Fruit fly (Drosophila melanogaster) whole organism, embryonic: ENCODE data around the gene CG11263.

Source experiments
- Atf3 ChIP-seq: fragments of 200-800 bp; sonication (Bioruptor generic); optimal IDR thresholded peaks from 3 replicates; lab custom pipeline; 2016; ENCODE audit warnings: missing biosample characterization, missing genetic modification characterization
- B-H1 ChIP-seq: fragments of 200-800 bp; sonication (Bioruptor generic); IDR thresholded peaks from 3 replicates; pipeline ENCODE4 v1.3.6; 2022; ENCODE audit warnings: missing biosample characterization, missing genetic modification characterization
- CG10979 ChIP-seq: fragments of 200-800 bp; sonication (Bioruptor generic); optimal IDR thresholded peaks from 2 replicates; lab custom pipeline; 2018; ENCODE audit warnings: missing biosample characterization, mild to moderate bottlenecking, missing genetic modification characterization, moderate library complexity
- CG11085 ChIP-seq: fragments of 200-800 bp; sonication (Bioruptor generic); IDR thresholded peaks from 2 replicates; pipeline ENCODE4 v1.3.6; 2022; ENCODE audit warnings: missing biosample characterization, missing genetic modification characterization
- CG11247 ChIP-seq: fragments of 200-800 bp; sonication (Bioruptor generic); IDR thresholded peaks from 2 replicates; pipeline ENCODE4 v1.3.6; 2022; ENCODE audit warnings: missing biosample characterization, missing genetic modification characterization
- CG12769 ChIP-seq: fragments of 200-800 bp; sonication (Bioruptor generic); optimal IDR thresholded peaks from 2 replicates; lab custom pipeline; 2019; ENCODE audit warnings: missing biosample characterization, mild to moderate bottlenecking, missing genetic modification characterization, moderate library complexity
- CG12942 ChIP-seq: fragments of 200-800 bp; sonication (Bioruptor generic); optimal IDR thresholded peaks from 3 replicates; lab custom pipeline; 2016; ENCODE audit warnings: missing biosample characterization, missing genetic modification characterization
- CG13123 ChIP-seq: fragments of 200-800 bp; sonication (Bioruptor generic); optimal IDR thresholded peaks from 2 replicates; lab custom pipeline; 2016; ENCODE audit warnings: missing biosample characterization, missing genetic modification characterization
- CG14014 ChIP-seq: fragments of 200-800 bp; sonication (Bioruptor generic); IDR thresholded peaks from 2 replicates; pipeline ENCODE4 v1.3.6; 2022; ENCODE audit warnings: missing biosample characterization, missing genetic modification characterization
- CG14667 ChIP-seq: fragments of 200-800 bp; sonication (Bioruptor generic); IDR thresholded peaks from 2 replicates; pipeline ENCODE4 v1.3.6; 2022; ENCODE audit warnings: missing biosample characterization, missing genetic modification characterization
- CG15479 ChIP-seq: fragments of 200-800 bp; sonication (Bioruptor generic); optimal IDR thresholded peaks from 3 replicates; lab custom pipeline; 2019; ENCODE audit warnings: missing biosample characterization, mild to moderate bottlenecking, missing genetic modification characterization, moderate library complexity
- CG17612 ChIP-seq: fragments of 200-800 bp; sonication (Bioruptor generic); IDR thresholded peaks from 2 replicates; pipeline ENCODE4 v1.3.6; 2022; ENCODE audit warnings: missing biosample characterization, missing genetic modification characterization
- CG1792 ChIP-seq: fragments of 200-800 bp; sonication (Bioruptor generic); optimal IDR thresholded peaks from 2 replicates; lab custom pipeline; 2016; ENCODE audit warnings: missing biosample characterization, missing genetic modification characterization
- CG18619 ChIP-seq: fragments of 200-800 bp; sonication (Bioruptor generic); optimal IDR thresholded peaks from 3 replicates; lab custom pipeline; 2017; ENCODE audit warnings: missing biosample characterization, mild to moderate bottlenecking, missing genetic modification characterization
- CG32767 ChIP-seq: fragments of 200-800 bp; sonication (Bioruptor generic); IDR thresholded peaks from 2 replicates; pipeline ENCODE4 v1.3.6; 2022; ENCODE audit warnings: missing biosample characterization, missing genetic modification characterization
- CG4282 ChIP-seq: fragments of 200-800 bp; sonication (Bioruptor generic); optimal IDR thresholded peaks from 2 replicates; lab custom pipeline; 2016; ENCODE audit warnings: missing biosample characterization, missing genetic modification characterization
- CG4617 ChIP-seq: fragments of 200-800 bp; sonication (Bioruptor generic); optimal IDR thresholded peaks from 3 replicates; lab custom pipeline; 2016; ENCODE audit warnings: missing biosample characterization, missing genetic modification characterization, borderline replicate concordance
- CG7271 ChIP-seq: fragments of 200-800 bp; sonication (Bioruptor generic); optimal IDR thresholded peaks from 2 replicates; lab custom pipeline; 2018; ENCODE audit warnings: missing biosample characterization, mild to moderate bottlenecking, missing genetic modification characterization, moderate library complexity
- CG7839 ChIP-seq: fragments of 200-800 bp; sonication (Bioruptor generic); optimal IDR thresholded peaks from 3 replicates; lab custom pipeline; 2018; ENCODE audit warnings: missing biosample characterization, mild to moderate bottlenecking, missing genetic modification characterization, moderate library complexity
- CG8290 ChIP-seq, 3 experiments: fragments of 200-800 bp; sonication (Bioruptor generic); optimal IDR thresholded peaks; 2 replicates each; lab custom pipeline; 2016 to 2019; ENCODE audit warnings: missing biosample characterization in 3 of 3, missing genetic modification characterization in 3 of 3, mild to moderate bottlenecking in 2 of 3, moderate library complexity in 1 of 3
- CG8388 ChIP-seq: fragments of 200-800 bp; sonication (Bioruptor generic); optimal IDR thresholded peaks from 2 replicates; lab custom pipeline; 2019; ENCODE audit warnings: missing biosample characterization, mild to moderate bottlenecking, missing genetic modification characterization, moderate library complexity
- CG9797 ChIP-seq: fragments of 200-800 bp; sonication (Bioruptor generic); optimal IDR thresholded peaks from 3 replicates; lab custom pipeline; 2018; ENCODE audit warnings: missing biosample characterization, mild to moderate bottlenecking, missing genetic modification characterization
- Dad ChIP-seq: fragments of 200-800 bp; sonication (Bioruptor generic); optimal IDR thresholded peaks from 3 replicates; lab custom pipeline; 2016; ENCODE audit warnings: missing biosample characterization, missing genetic modification characterization
- Dek ChIP-seq: fragments of 200-800 bp; sonication (Bioruptor generic); optimal IDR thresholded peaks from 3 replicates; lab custom pipeline; 2019; ENCODE audit warnings: missing biosample characterization, mild to moderate bottlenecking, missing genetic modification characterization, moderate library complexity
- Dll ChIP-seq: fragments of 200-800 bp; sonication (Bioruptor generic); IDR thresholded peaks from 4 replicates; pipeline ENCODE4 v1.3.6; 2022; ENCODE audit warnings: missing biosample characterization, missing genetic modification characterization; ENCODE audit not compliant: partially characterized antibody
- HHEX ChIP-seq: fragments of 200-800 bp; sonication (Bioruptor generic); optimal IDR thresholded peaks from 3 replicates; lab custom pipeline; 2017; ENCODE audit warnings: missing biosample characterization, mild to moderate bottlenecking, missing genetic modification characterization, missing genetic modification reagents
- HLH4C ChIP-seq: fragments of 200-800 bp; sonication (Bioruptor generic); IDR thresholded peaks from 3 replicates; pipeline ENCODE4 v1.3.6; 2022; ENCODE audit warnings: missing biosample characterization, missing genetic modification characterization; ENCODE audit not compliant: partially characterized antibody
- Hand ChIP-seq: fragments of 200-800 bp; sonication (Bioruptor generic); optimal IDR thresholded peaks from 2 replicates; lab custom pipeline; 2017; ENCODE audit warnings: mild to moderate bottlenecking, missing biosample characterization, missing genetic modification reagents, missing genetic modification characterization
- HmgD ChIP-seq: fragments of 200-800 bp; sonication (Bioruptor generic); optimal IDR thresholded peaks from 3 replicates; lab custom pipeline; 2016; ENCODE audit warnings: missing biosample characterization, missing genetic modification characterization
- Jarid2 ChIP-seq: fragments of 200-800 bp; sonication (Bioruptor generic); optimal IDR thresholded peaks from 3 replicates; lab custom pipeline; 2017; ENCODE audit warnings: mild to moderate bottlenecking, missing biosample characterization, missing genetic modification reagents, missing genetic modification characterization
- Mes4 ChIP-seq: fragments of 200-800 bp; sonication (Bioruptor generic); optimal IDR thresholded peaks from 2 replicates; lab custom pipeline; 2016; ENCODE audit warnings: missing biosample characterization, missing genetic modification characterization
- Mrtf ChIP-seq: fragments of 200-800 bp; sonication (Bioruptor generic); IDR thresholded peaks from 3 replicates; pipeline ENCODE4 v1.3.6; 2022; ENCODE audit warnings: missing biosample characterization, missing genetic modification characterization
- NfI ChIP-seq: fragments of 200-800 bp; sonication (Bioruptor generic); optimal IDR thresholded peaks from 3 replicates; lab custom pipeline; 2018; ENCODE audit warnings: missing biosample characterization, mild to moderate bottlenecking, missing genetic modification characterization, moderate library complexity
- Opbp ChIP-seq: fragments of 200-800 bp; sonication (Bioruptor generic); IDR thresholded peaks from 3 replicates; pipeline ENCODE4 v1.3.6; 2022; ENCODE audit warnings: missing biosample characterization, missing genetic modification characterization; ENCODE audit not compliant: partially characterized antibody
- TFAM ChIP-seq: fragments of 200-800 bp; sonication (Bioruptor generic); optimal IDR thresholded peaks from 2 replicates; lab custom pipeline; 2017; ENCODE audit warnings: missing biosample characterization, missing genetic modification characterization, inconsistent platforms
- danr ChIP-seq: fragments of 200-800 bp; sonication (Bioruptor generic); IDR thresholded peaks from 2 replicates; pipeline ENCODE4 v1.3.6; 2022; ENCODE audit warnings: missing biosample characterization, missing genetic modification characterization
- eve ChIP-seq, 2 experiments: fragments of >200 bp; optimal IDR thresholded peaks; 2 replicates each; lab custom pipeline; 2017; ENCODE audit warnings: missing biosample characterization in 2 of 2, missing genetic modification characterization in 2 of 2
- ewg ChIP-seq: fragments of 200-800 bp; sonication (Bioruptor generic); optimal IDR thresholded peaks from 3 replicates; lab custom pipeline; 2017; ENCODE audit warnings: mild to moderate bottlenecking, missing biosample characterization, missing genetic modification reagents, missing genetic modification characterization
- eyg ChIP-seq: fragments of 200-800 bp; sonication (Bioruptor generic); optimal IDR thresholded peaks from 3 replicates; lab custom pipeline; 2016; ENCODE audit warnings: missing biosample characterization, missing genetic modification characterization
- fd102C ChIP-seq: fragments of 200-800 bp; sonication (Bioruptor generic); optimal IDR thresholded peaks from 2 replicates; lab custom pipeline; 2018; ENCODE audit warnings: missing biosample characterization, mild to moderate bottlenecking, missing genetic modification characterization, moderate library complexity
- lola ChIP-seq, 3 experiments: fragments of >200 bp in 2 of 3; fragments of 200-800 bp in 1 of 3; sonication (Bioruptor generic) in 1 of 3; optimal IDR thresholded peaks; 2 replicates each; lab custom pipeline; 2017 to 2019; ENCODE audit warnings: missing biosample characterization in 3 of 3, missing genetic modification characterization in 3 of 3, mild to moderate bottlenecking in 1 of 3, moderate library complexity in 1 of 3
- nom ChIP-seq: fragments of 200-800 bp; sonication (Bioruptor generic); optimal IDR thresholded peaks from 2 replicates; lab custom pipeline; 2017; ENCODE audit warnings: missing biosample characterization, missing genetic modification characterization, mild to moderate bottlenecking, moderate library complexity, missing genetic modification reagents
- onecut ChIP-seq: fragments of 200-800 bp; sonication (Bioruptor generic); IDR thresholded peaks from 2 replicates; pipeline ENCODE4 v1.3.6; 2022; ENCODE audit warnings: missing biosample characterization, missing genetic modification characterization
- org-1 ChIP-seq: fragments of 200-800 bp; sonication (Bioruptor generic); optimal IDR thresholded peaks from 2 replicates; lab custom pipeline; 2017; ENCODE audit warnings: missing biosample characterization, missing genetic modification characterization
- sens-2 ChIP-seq: fragments of 200-800 bp; sonication (Bioruptor generic); IDR thresholded peaks from 2 replicates; pipeline ENCODE4 v1.3.6; 2022; ENCODE audit warnings: missing biosample characterization, missing genetic modification characterization
- sim ChIP-seq: fragments of 200-800 bp; sonication (Bioruptor generic); IDR thresholded peaks from 2 replicates; pipeline ENCODE4 v1.3.6; 2022; ENCODE audit warnings: missing biosample characterization, missing genetic modification characterization
- tap ChIP-seq: fragments of 200-800 bp; optimal IDR thresholded peaks from 3 replicates; lab custom pipeline; 2019; ENCODE audit warnings: missing biosample characterization, mild to moderate bottlenecking, missing genetic modification characterization, moderate library complexity
- tin ChIP-seq: fragments of 200-800 bp; sonication (Bioruptor generic); optimal IDR thresholded peaks from 3 replicates; lab custom pipeline; 2016; ENCODE audit warnings: missing biosample characterization, missing genetic modification characterization
- trem ChIP-seq: fragments of 200-800 bp; optimal IDR thresholded peaks from 3 replicates; lab custom pipeline; 2019; ENCODE audit warnings: missing biosample characterization, mild to moderate bottlenecking, missing genetic modification characterization, moderate library complexity
- vfl ChIP-seq: fragments of 200-800 bp; sonication (Bioruptor generic); optimal IDR thresholded peaks from 2 replicates; lab custom pipeline; 2016; ENCODE audit warnings: missing biosample characterization, missing genetic modification characterization

CG11263 gene

DNA sequence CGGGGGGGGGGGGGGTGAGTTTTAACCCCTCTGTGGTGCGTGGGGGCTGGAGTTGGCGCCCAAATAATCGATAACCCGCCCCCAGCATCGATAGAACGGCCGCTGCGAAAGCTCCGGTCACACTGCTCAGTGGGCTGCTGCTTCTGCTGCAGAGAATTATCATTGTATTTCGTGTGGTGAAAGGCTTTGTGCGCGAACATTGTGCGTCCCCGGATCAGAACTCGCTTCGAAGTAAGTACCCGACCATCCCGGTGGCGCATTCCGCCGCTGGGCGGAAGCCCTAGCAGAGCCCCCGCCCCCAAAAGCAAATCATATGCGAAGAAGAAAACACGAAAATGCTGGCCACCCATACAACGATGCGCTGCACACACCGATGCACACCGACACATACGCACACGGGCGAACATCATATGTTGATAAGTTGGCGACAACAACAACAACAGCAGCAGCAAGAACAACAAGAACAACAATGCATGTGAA, 37.8 kb downstream of the CG11263 start, which contains the start of gene Syx13 (continued):
- 0 out of 2 replicates have a peak, but pooled peaks have one; percentile 22 for TF ChIP-seq CG32767 (GFP tag; lab: Robert Waterston, UW)
- TF ChIP-seq fd102C (GFP tag; lab: Kevin White, UChicago) = no peak
- TF ChIP-seq Jarid2 (GFP tag; lab: Kevin White, UChicago) = peak; percentile 41
- no peak for TF ChIP-seq CG1792 (GFP tag; lab: Kevin White, UChicago)
- no peak for TF ChIP-seq danr (GFP tag; lab: Robert Waterston, UW)
- TF ChIP-seq Opbp (GFP tag; lab: Robert Waterston, UW) = peak; percentile 84
- peak; percentile 62 for TF ChIP-seq onecut (GFP tag; lab: Robert Waterston, UW)
- no peak for TF ChIP-seq Hand
- TF ChIP-seq B-H1 (GFP tag; lab: Robert Waterston, UW) = no peak
- TF ChIP-seq CG7839 (tag; lab: Kevin White, UChicago) = no peak
- peak; percentile 6 for TF ChIP-seq CG12769 (tag; lab: Kevin White, UChicago)
- TF ChIP-seq CG11085 (GFP tag; lab: Robert Waterston, UW) = no peak
- TF ChIP-seq Dad = no peak
- TF ChIP-seq CG14667 = no peak
- peak; percentile 11 for TF ChIP-seq CG10979 (tag; lab: Kevin White, UChicago)
- no peak for TF ChIP-seq CG8290 (GFP tag; optimal IDR thresholded peaks at IDR 0.05; lab: Kevin White, UChicago)
- TF ChIP-seq CG8290 (tag; optimal IDR thresholded peaks at IDR 0.05; lab: Kevin White, UChicago) = peak in 1 of 2 experiments; percentile 48
- no peak for TF ChIP-seq eyg (GFP tag; lab: Kevin White, UChicago)
- TF ChIP-seq CG4617 (GFP tag; lab: Kevin White, UChicago) = peak; percentile 84
- TF ChIP-seq CG9797 = peak; percentile 91
- no peak for TF ChIP-seq lola (GFP tag; optimal IDR thresholded peaks at IDR 0.05; lab: Kevin White, UChicago)
- TF ChIP-seq sim = no peak
- peak; percentile 3 for TF ChIP-seq Dek (tag; lab: Kevin White, UChicago)
- no peak for TF ChIP-seq Mrtf
- TF ChIP-seq CG13123 (GFP tag; lab: Kevin White, UChicago) = no peak
- peak; percentile 26 for TF ChIP-seq nom (GFP tag; lab: Kevin White, UChicago)
- TF ChIP-seq eve (GFP tag; optimal IDR thresholded peaks at IDR 0.05; lab: Kevin White, UChicago) = no peak
- no peak for TF ChIP-seq NfI (GFP tag; lab: Kevin White, UChicago)
- no peak for TF ChIP-seq CG7271
- no peak for TF ChIP-seq CG18619
- TF ChIP-seq sens-2 (GFP tag; lab: Robert Waterston, UW) = no peak
- TF ChIP-seq trem (tag; lab: Kevin White, UChicago) = peak; percentile 75
- no peak for TF ChIP-seq CG4282 (GFP tag; lab: Kevin White, UChicago)
- TF ChIP-seq HmgD (GFP tag; lab: Kevin White, UChicago) = peak; percentile 25
- TF ChIP-seq ewg (GFP tag; lab: Kevin White, UChicago) = peak; percentile 12
- no peak for TF ChIP-seq CG17612
- 0 out of 2 replicates have a peak, but pooled peaks have one; percentile 14 for TF ChIP-seq CG14014 (GFP tag; lab: Robert Waterston, UW)
- TF ChIP-seq tap = no peak
- TF ChIP-seq Mes4 (GFP tag; lab: Kevin White, UChicago) = no peak
- TF ChIP-seq org-1 (GFP tag; lab: Kevin White, UChicago) = no peak
- no peak for TF ChIP-seq CG12942 (GFP tag; lab: Kevin White, UChicago)
- peak; percentile 81 for TF ChIP-seq HLH4C (GFP tag; lab: Robert Waterston, UW)
- no peak for TF ChIP-seq vfl (GFP tag; lab: Kevin White, UChicago)
- no peak for TF ChIP-seq tin (GFP tag; lab: Kevin White, UChicago)
- TF ChIP-seq CG15479 = peak; percentile 31
- no peak for TF ChIP-seq CG11247
- TF ChIP-seq CG8388 (GFP tag; lab: Kevin White, UChicago) = no peak
- TF ChIP-seq TFAM (GFP tag; lab: Kevin White, UChicago) = no peak
- TF ChIP-seq Dll (GFP tag; lab: Robert Waterston, UW) = peak; percentile 76
- TF ChIP-seq Atf3 = no peak
- TF ChIP-seq HHEX (GFP tag; lab: Kevin White, UChicago) = peak; percentile 1
